Worm (Caenorhabditis elegans) whole organism, late embryonic: ENCODE measurements around the gene npp-18.

ENCODE experiments used
- C08G9.2 ChIP-seq: sonication (generic microtip); optimal IDR thresholded peaks from 2 replicates; lab custom pipeline; 2016; ENCODE audit warnings: mild to moderate bottlenecking, missing genetic modification characterization, moderate library complexity, missing compliant biosample characterization
- C38D4.7 ChIP-seq: fragments of 200-800 bp; sonication (Bioruptor generic); optimal IDR thresholded peaks from 2 replicates; lab custom pipeline; 2018; ENCODE audit warnings: mild to moderate bottlenecking, missing genetic modification characterization, moderate library complexity, missing compliant biosample characterization
- F13H6.1 ChIP-seq: sonication (generic microtip); optimal IDR thresholded peaks from 2 replicates; lab custom pipeline; 2016; ENCODE audit warnings: missing genetic modification characterization, missing compliant biosample characterization
- K02D7.2 ChIP-seq: sonication (generic microtip); optimal IDR thresholded peaks from 2 replicates; lab custom pipeline; 2017; ENCODE audit warnings: mild to moderate bottlenecking, missing genetic modification characterization, missing compliant biosample characterization
- T23F11.4 ChIP-seq: fragments of 200-800 bp; sonication (Bioruptor generic); optimal IDR thresholded peaks from 2 replicates; lab custom pipeline; 2018; ENCODE audit warnings: mild to moderate bottlenecking, missing genetic modification characterization, missing compliant biosample characterization
- Y22D7AL.16 ChIP-seq: sonication (generic microtip); optimal IDR thresholded peaks from 2 replicates; lab custom pipeline; 2016; ENCODE audit warnings: missing genetic modification characterization, missing compliant biosample characterization
- ahr-1 ChIP-seq: sonication (generic microtip); optimal IDR thresholded peaks from 2 replicates; lab custom pipeline; 2016; ENCODE audit warnings: missing genetic modification characterization, missing compliant biosample characterization
- ceh-14 ChIP-seq: sonication (generic microtip); optimal IDR thresholded peaks from 2 replicates; lab custom pipeline; 2016; ENCODE audit warnings: missing genotype, missing genetic modification characterization, missing compliant biosample characterization
- ceh-18 ChIP-seq: sonication (generic microtip); optimal IDR thresholded peaks from 2 replicates; lab custom pipeline; 2016; ENCODE audit warnings: missing genetic modification characterization, missing compliant biosample characterization
- ceh-34 ChIP-seq: sonication (generic microtip); optimal IDR thresholded peaks from 2 replicates; lab custom pipeline; 2016; ENCODE audit warnings: mild to moderate bottlenecking, missing genetic modification characterization, missing compliant biosample characterization
- ceh-45 ChIP-seq: fragments of 200-800 bp; sonication (Bioruptor generic); IDR thresholded peaks from 2 replicates; pipeline ENCODE4 v1.3.6; 2022; ENCODE audit warnings: missing genetic modification reagents, missing genetic modification characterization, missing compliant biosample characterization
- ceh-48 ChIP-seq: sonication (generic microtip); optimal IDR thresholded peaks from 2 replicates; lab custom pipeline; 2016; ENCODE audit warnings: missing genetic modification characterization, inconsistent platforms, missing compliant biosample characterization
- che-1 ChIP-seq: sonication (generic microtip); optimal IDR thresholded peaks from 2 replicates; lab custom pipeline; 2016; ENCODE audit warnings: mild to moderate bottlenecking, missing genetic modification characterization, missing compliant biosample characterization
- dmd-4 ChIP-seq: sonication (generic microtip); optimal IDR thresholded peaks from 2 replicates; lab custom pipeline; 2016; ENCODE audit warnings: borderline replicate concordance, missing genetic modification characterization, missing compliant biosample characterization
- ets-4 ChIP-seq: sonication (generic microtip); optimal IDR thresholded peaks from 2 replicates; lab custom pipeline; 2016; ENCODE audit warnings: missing genetic modification characterization, missing compliant biosample characterization
- gmeb-2 ChIP-seq: sonication (generic microtip); optimal IDR thresholded peaks from 2 replicates; lab custom pipeline; 2016; ENCODE audit warnings: missing genetic modification characterization, inconsistent platforms, missing compliant biosample characterization
- hlh-13 ChIP-seq: fragments of 200-800 bp; sonication (Bioruptor generic); optimal IDR thresholded peaks from 2 replicates; lab custom pipeline; 2018; ENCODE audit warnings: mild to moderate bottlenecking, missing genetic modification characterization, missing compliant biosample characterization
- hlh-30 ChIP-seq: sonication (generic microtip); optimal IDR thresholded peaks from 2 replicates; lab custom pipeline; 2017; ENCODE audit warnings: antibody characterized with exemption, missing genetic modification characterization, missing compliant biosample characterization; ENCODE audit not compliant: insufficient read depth
- hlh-8 ChIP-seq: sonication (generic microtip); optimal IDR thresholded peaks from 2 replicates; lab custom pipeline; 2016; ENCODE audit warnings: missing genotype, missing genetic modification characterization, missing compliant biosample characterization
- madf-2 ChIP-seq: sonication (generic microtip); optimal IDR thresholded peaks from 2 replicates; lab custom pipeline; 2017; ENCODE audit warnings: missing genetic modification characterization, missing compliant biosample characterization
- mec-3 ChIP-seq: sonication (generic microtip); optimal IDR thresholded peaks from 2 replicates; lab custom pipeline; 2016; ENCODE audit warnings: borderline replicate concordance, missing genetic modification characterization, missing compliant biosample characterization
- nfya-1 ChIP-seq: sonication (generic microtip); optimal IDR thresholded peaks from 2 replicates; lab custom pipeline; 2017; ENCODE audit warnings: missing genetic modification characterization, mild to moderate bottlenecking, missing compliant biosample characterization, antibody characterized with exemption, moderate library complexity
- nhr-11 ChIP-seq: fragments of 150-350 bp; optimal IDR thresholded peaks from 2 replicates; lab custom pipeline; 2014; ENCODE audit warnings: missing biosample characterization, missing genetic modification characterization
- pax-1 ChIP-seq: fragments of 150-350 bp; optimal IDR thresholded peaks from 2 replicates; lab custom pipeline; 2014; ENCODE audit warnings: missing biosample characterization, missing genetic modification characterization
- pha-2 ChIP-seq: sonication (generic microtip); optimal IDR thresholded peaks from 2 replicates; lab custom pipeline; 2017; ENCODE audit warnings: mild to moderate bottlenecking, missing genetic modification characterization, missing compliant biosample characterization
- pha-4 ChIP-seq: fragments of 150-350 bp; optimal IDR thresholded peaks from 2 replicates; lab custom pipeline; 2018; ENCODE audit warnings: missing biosample characterization, missing genetic modification reagents, missing genetic modification characterization
- pqm-1 ChIP-seq: sonication (generic microtip); optimal IDR thresholded peaks from 2 replicates; lab custom pipeline; 2016; ENCODE audit warnings: missing genetic modification characterization, missing compliant biosample characterization
- pros-1 ChIP-seq: fragments of 150-350 bp; optimal IDR thresholded peaks from 2 replicates; lab custom pipeline; 2014; ENCODE audit warnings: missing biosample characterization, missing genetic modification reagents, missing genetic modification characterization
- ref-2 ChIP-seq: sonication (generic microtip); optimal IDR thresholded peaks from 2 replicates; lab custom pipeline; 2016; ENCODE audit warnings: missing genetic modification characterization, missing compliant biosample characterization
- sdc-2 ChIP-seq: sonication (generic microtip); optimal IDR thresholded peaks from 2 replicates; lab custom pipeline; 2016; ENCODE audit warnings: missing genotype, missing genetic modification characterization, missing compliant biosample characterization
- sox-2 ChIP-seq: fragments of 200-800 bp; sonication (Bioruptor generic); IDR thresholded peaks from 2 replicates; pipeline ENCODE4 v1.3.6; 2022; ENCODE audit warnings: missing genetic modification reagents, missing genetic modification characterization, missing compliant biosample characterization
- tbx-2 ChIP-seq: sonication (generic microtip); optimal IDR thresholded peaks from 2 replicates; lab custom pipeline; 2016; ENCODE audit warnings: missing genetic modification characterization, missing compliant biosample characterization
- tbx-7 ChIP-seq: sonication (generic microtip); optimal IDR thresholded peaks from 2 replicates; lab custom pipeline; 2016; ENCODE audit warnings: missing genotype, missing genetic modification characterization, missing compliant biosample characterization
- ttx-3 ChIP-seq: sonication (generic microtip); optimal IDR thresholded peaks from 2 replicates; lab custom pipeline; 2016; ENCODE audit warnings: missing genetic modification reagents, missing genetic modification characterization, missing compliant biosample characterization
- ztf-16 ChIP-seq: sonication (generic microtip); optimal IDR thresholded peaks from 2 replicates; lab custom pipeline; 2017; ENCODE audit warnings: missing genetic modification characterization, missing compliant biosample characterization

Gene npp-18

DNA sequence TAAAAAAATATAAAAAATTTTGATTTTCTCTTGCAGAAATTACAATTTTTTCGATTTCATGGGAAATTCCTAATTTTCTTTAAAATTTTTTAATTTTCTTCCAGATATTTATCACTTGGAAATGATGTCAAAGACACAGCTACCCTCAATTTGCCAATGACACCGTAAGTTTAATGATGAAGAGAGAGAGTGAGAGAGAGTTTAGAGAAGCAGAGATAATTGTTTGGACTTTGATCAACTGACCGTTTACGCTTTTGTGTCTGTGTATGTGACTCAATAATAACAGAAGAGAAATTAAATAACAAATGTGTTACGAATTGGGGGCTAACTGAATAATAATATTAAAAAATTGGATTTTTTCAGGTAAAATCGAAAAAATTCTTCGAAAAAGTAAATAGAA is 13.9 kb downstream of the npp-18 start:
- TF ChIP-seq pha-2 (tag; lab: Kevin White, UChicago) (no peak), C08G9.2 (tag; lab: Kevin White, UChicago) (no peak), hlh-13 (GFP tag; lab: Kevin White, UChicago) (no peak), pros-1 (tag; lab: Kevin White, UChicago) (no peak), K02D7.2 (no peak), dmd-4 (tag; lab: Kevin White, UChicago) (no peak), che-1 (tag; lab: Kevin White, UChicago) (no peak), ztf-16 (no peak), Y22D7AL.16 (tag; lab: Kevin White, UChicago) (no peak), T23F11.4 (GFP tag; lab: Kevin White, UChicago) (no peak), ttx-3 (tag; lab: Kevin White, UChicago) (no peak), mec-3 (tag; lab: Kevin White, UChicago) (no peak), sdc-2 (tag; lab: Kevin White, UChicago) (no peak), ceh-48 (tag; lab: Kevin White, UChicago) (no peak), ahr-1 (no peak), ceh-34 (tag; lab: Kevin White, UChicago) (no peak), ets-4 (tag; lab: Kevin White, UChicago) (no peak)

DNA sequence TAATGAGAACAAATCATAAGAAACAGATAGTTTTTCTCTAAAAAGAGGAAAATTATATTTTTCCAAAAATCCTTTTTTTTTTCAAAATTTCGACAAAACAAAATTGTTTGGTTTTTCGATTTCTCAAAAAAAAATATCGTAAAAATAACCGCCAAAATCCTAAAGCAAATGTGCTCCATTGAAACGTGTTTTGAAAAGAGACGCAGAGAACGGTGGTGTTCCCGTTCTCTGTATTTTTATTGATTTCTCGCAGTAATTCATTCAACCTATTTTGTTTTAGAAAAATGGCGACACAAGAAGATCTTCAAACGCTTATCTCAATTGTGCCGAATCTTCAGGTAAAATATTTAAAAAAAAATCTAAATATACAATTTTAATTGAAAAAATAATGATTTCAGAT is 17.1 kb downstream of the npp-18 start, which contains the start of gene Y43F4B.10:
TSS of gene Y43F4B.10 (plus strand) at position 281 of the 400 bp plus-strand sequence.
- TF ChIP-seq pha-4 (tag; lab: Kevin White, UChicago) (no peak), ceh-48 (tag; lab: Kevin White, UChicago) (peak; percentile 77), nfya-1 (tag; lab: Kevin White, UChicago) (peak; percentile 10), pax-1 (tag; lab: Kevin White, UChicago) (peak; percentile 40), ahr-1 (no peak)

DNA sequence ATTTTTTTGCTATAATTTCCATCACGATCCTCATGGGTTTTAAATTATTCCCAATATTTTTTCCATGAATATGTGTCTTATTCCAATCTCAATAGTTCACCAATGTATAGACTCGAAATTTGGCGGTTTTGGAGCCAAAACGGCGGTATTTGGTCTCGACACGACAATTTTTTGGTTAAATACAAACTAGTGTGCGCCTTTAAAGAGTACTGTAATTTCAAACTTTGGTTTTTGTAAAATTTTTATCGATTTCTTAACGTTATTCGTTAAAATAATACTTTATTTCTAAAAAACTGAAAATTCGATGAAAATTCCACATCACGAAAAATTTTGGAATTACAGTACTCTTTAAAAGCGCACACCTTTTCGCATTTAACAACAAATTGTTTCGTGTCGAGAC is 18.0 kb downstream of the npp-18 start:
- no peak for TF ChIP-seq pha-4 (tag; lab: Kevin White, UChicago)
- TF ChIP-seq C38D4.7: no peak
- no peak for TF ChIP-seq T23F11.4 (GFP tag; lab: Kevin White, UChicago)
- no peak for TF ChIP-seq ref-2
- no peak for TF ChIP-seq pax-1 (tag; lab: Kevin White, UChicago)
- no peak for TF ChIP-seq madf-2
- TF ChIP-seq ahr-1: no peak
- no peak for TF ChIP-seq nhr-11 (tag; lab: Kevin White, UChicago)
- no peak for TF ChIP-seq hlh-30 (tag; lab: Kevin White, UChicago)
- TF ChIP-seq ceh-45 (GFP tag; lab: Robert Waterston, UW): no peak
- no peak for TF ChIP-seq ceh-14 (tag; lab: Kevin White, UChicago)
- TF ChIP-seq ets-4 (tag; lab: Kevin White, UChicago): no peak
- TF ChIP-seq K02D7.2: no peak
- no peak for TF ChIP-seq gmeb-2 (tag; lab: Kevin White, UChicago)
- no peak for TF ChIP-seq ceh-18 (tag; lab: Kevin White, UChicago)
- TF ChIP-seq tbx-7: no peak

DNA sequence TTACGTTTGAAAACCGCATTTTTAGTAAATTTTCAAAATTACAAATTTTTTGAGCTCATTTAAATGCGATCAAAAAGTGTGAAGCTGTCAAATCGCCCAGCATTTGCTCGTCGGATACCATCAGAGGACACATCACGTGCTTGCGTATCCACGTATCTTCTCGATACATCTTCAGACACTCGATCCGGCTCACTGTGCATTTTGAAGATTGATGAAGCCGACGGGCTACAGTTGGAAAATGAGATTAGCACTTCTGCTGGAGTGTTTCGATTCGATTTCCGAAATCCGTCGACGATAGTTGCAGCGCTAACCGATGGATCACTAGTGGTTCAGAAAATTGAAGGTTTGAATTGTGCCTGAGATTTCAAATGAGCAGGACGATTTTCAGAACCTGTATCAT is 18.4 kb downstream of the npp-18 start, which contains the start of gene dph-7:
TSS of gene dph-7 (plus strand) at position 53 of the 400 bp plus-strand sequence.
- TF ChIP-seq C38D4.7 (no peak), pha-4 (tag; lab: Kevin White, UChicago) (no peak), sox-2 (GFP tag; lab: Robert Waterston, UW) (no peak), F13H6.1 (tag; lab: Kevin White, UChicago) (no peak), mec-3 (tag; lab: Kevin White, UChicago) (no peak), gmeb-2 (tag; lab: Kevin White, UChicago) (no peak), hlh-13 (GFP tag; lab: Kevin White, UChicago) (no peak), hlh-8 (tag; lab: Kevin White, UChicago) (no peak), tbx-2 (no peak), Y22D7AL.16 (tag; lab: Kevin White, UChicago) (no peak), pax-1 (tag; lab: Kevin White, UChicago) (no peak), ahr-1 (no peak), pqm-1 (tag; lab: Kevin White, UChicago) (no peak)
